Fruit fly (Drosophila melanogaster) Kc167 (cell line): ENCODE results near the gene ck.

Experiments used
- Sin3A ChIP-seq: fragments of >200 bp; optimal IDR thresholded peaks from 2 replicates; lab custom pipeline; 2018; ENCODE audit warnings: missing external identifiers
- h ChIP-seq: fragments of >200 bp; optimal IDR thresholded peaks from 3 replicates; lab custom pipeline; 2018; ENCODE audit warnings: missing external identifiers
- insv ChIP-seq: fragments of >200 bp; optimal IDR thresholded peaks from 3 replicates; lab custom pipeline; 2018; ENCODE audit warnings: missing external identifiers
- ttk ChIP-seq: sonication (Bioruptor generic); optimal IDR thresholded peaks from 2 replicates; lab custom pipeline; 2017; ENCODE audit warnings: missing external identifiers

- no peak for TF ChIP-seq Sin3A (lab: Kevin White, UChicago)
- TF ChIP-seq ttk: no peak
- TF ChIP-seq insv: no peak
- TF ChIP-seq h (lab: Kevin White, UChicago): no peak
Measured at dm6 chr2L:15055105-15055504, 2.6 kb downstream of the ck start.
